Fruit fly (Drosophila melanogaster) Kc167 (cell line): ENCODE data around the gene Prx6a.

ENCODE experiments used
- Myc ChIP-seq: fragments of >200 bp; optimal IDR thresholded peaks from 2 replicates; lab custom pipeline; 2017; ENCODE audit warnings: missing external identifiers
- Sin3A ChIP-seq: fragments of >200 bp; optimal IDR thresholded peaks from 2 replicates; lab custom pipeline; 2018; ENCODE audit warnings: missing external identifiers
- h ChIP-seq: fragments of >200 bp; optimal IDR thresholded peaks from 3 replicates; lab custom pipeline; 2018; ENCODE audit warnings: missing external identifiers
- insv ChIP-seq: fragments of >200 bp; optimal IDR thresholded peaks from 3 replicates; lab custom pipeline; 2018; ENCODE audit warnings: missing external identifiers
- psq ChIP-seq: fragments of >200 bp; optimal IDR thresholded peaks from 2 replicates; lab custom pipeline; 2017; ENCODE audit warnings: missing external identifiers
- ttk ChIP-seq: sonication (Bioruptor generic); optimal IDR thresholded peaks from 2 replicates; lab custom pipeline; 2017; ENCODE audit warnings: missing external identifiers

Gene Prx6a

dm6 chr2L:2878188-2878587 is at the start of gene Prx6a, which contains the start of gene Sbat:
Gene Prx6a, minus strand, starts transcription at chr2L:2878232.
Gene Sbat, plus strand, starts transcription at chr2L:2878344.
- TF ChIP-seq ttk (lab: Kevin White, UChicago) (no peak), Myc (lab: Kevin White, UChicago) (no peak), Sin3A (lab: Kevin White, UChicago) (no peak), psq (lab: Kevin White, UChicago) (no peak), insv (lab: Kevin White, UChicago) (no peak), h (lab: Kevin White, UChicago) (no peak)

- TF ChIP-seq ttk (lab: Kevin White, UChicago): no peak
- TF ChIP-seq h (lab: Kevin White, UChicago): no peak
- TF ChIP-seq Sin3A (lab: Kevin White, UChicago): no peak
- no peak for TF ChIP-seq psq (lab: Kevin White, UChicago)
- TF ChIP-seq Myc (lab: Kevin White, UChicago): no peak
- TF ChIP-seq insv (lab: Kevin White, UChicago): no peak
Measured at dm6 chr2L:2924266-2924801, 46.3 kb upstream of the Prx6a start.

dm6 chr2L:2920641-2921040 is 42.6 kb upstream of the Prx6a start:
- TF ChIP-seq ttk (lab: Kevin White, UChicago): no peak
- TF ChIP-seq h (lab: Kevin White, UChicago): no peak
- no peak for TF ChIP-seq Myc (lab: Kevin White, UChicago)
- no peak for TF ChIP-seq psq (lab: Kevin White, UChicago)
- TF ChIP-seq insv (lab: Kevin White, UChicago): no peak
- no peak for TF ChIP-seq Sin3A (lab: Kevin White, UChicago)

dm6 chr2L:2910957-2911356 is 32.9 kb upstream of the Prx6a start:
- no peak for TF ChIP-seq psq (lab: Kevin White, UChicago)
- no peak for TF ChIP-seq ttk (lab: Kevin White, UChicago)
- TF ChIP-seq Sin3A (lab: Kevin White, UChicago): no peak
- TF ChIP-seq h (lab: Kevin White, UChicago): no peak
- no peak for TF ChIP-seq insv (lab: Kevin White, UChicago)
- no peak for TF ChIP-seq Myc (lab: Kevin White, UChicago)

dm6 chr2L:2909495-2909894 is 31.5 kb upstream of the Prx6a start:
- TF ChIP-seq h (lab: Kevin White, UChicago) (no peak), Myc (lab: Kevin White, UChicago) (no peak), insv (lab: Kevin White, UChicago) (no peak), ttk (lab: Kevin White, UChicago) (no peak), psq (lab: Kevin White, UChicago) (no peak)

- TF ChIP-seq h (lab: Kevin White, UChicago) (no peak), insv (lab: Kevin White, UChicago) (no peak), psq (lab: Kevin White, UChicago) (no peak), Myc (lab: Kevin White, UChicago) (no peak), Sin3A (lab: Kevin White, UChicago) (no peak), ttk (lab: Kevin White, UChicago) (no peak)
Measured at dm6 chr2L:2908440-2909154, 30.6 kb upstream of the Prx6a start.

- TF ChIP-seq Myc (lab: Kevin White, UChicago) (no peak), psq (lab: Kevin White, UChicago) (no peak), Sin3A (lab: Kevin White, UChicago) (no peak), insv (lab: Kevin White, UChicago) (no peak), h (lab: Kevin White, UChicago) (no peak), ttk (lab: Kevin White, UChicago) (no peak)
Measured at dm6 chr2L:2907776-2908175, 29.7 kb upstream of the Prx6a start.

- no peak for TF ChIP-seq Myc (lab: Kevin White, UChicago)
- TF ChIP-seq ttk (lab: Kevin White, UChicago): no peak
- no peak for TF ChIP-seq h (lab: Kevin White, UChicago)
- TF ChIP-seq Sin3A (lab: Kevin White, UChicago): no peak
- no peak for TF ChIP-seq psq (lab: Kevin White, UChicago)
- no peak for TF ChIP-seq insv (lab: Kevin White, UChicago)
Measured at dm6 chr2L:2906122-2906521, 28.1 kb upstream of the Prx6a start.

dm6 chr2L:2905051-2905446 is 27.0 kb upstream of the Prx6a start:
- TF ChIP-seq psq (lab: Kevin White, UChicago) (no peak), Myc (lab: Kevin White, UChicago) (no peak), insv (lab: Kevin White, UChicago) (no peak), h (lab: Kevin White, UChicago) (no peak), ttk (lab: Kevin White, UChicago) (no peak), Sin3A (lab: Kevin White, UChicago) (no peak)

- no peak for TF ChIP-seq ttk (lab: Kevin White, UChicago)
- TF ChIP-seq Myc (lab: Kevin White, UChicago): no peak
- TF ChIP-seq insv (lab: Kevin White, UChicago): no peak
- no peak for TF ChIP-seq Sin3A (lab: Kevin White, UChicago)
- no peak for TF ChIP-seq psq (lab: Kevin White, UChicago)
- no peak for TF ChIP-seq h (lab: Kevin White, UChicago)
Measured at dm6 chr2L:2904316-2905050, 26.5 kb upstream of the Prx6a start.

- no peak for TF ChIP-seq psq (lab: Kevin White, UChicago)
- no peak for TF ChIP-seq insv (lab: Kevin White, UChicago)
- no peak for TF ChIP-seq Myc (lab: Kevin White, UChicago)
- TF ChIP-seq h (lab: Kevin White, UChicago): no peak
- TF ChIP-seq Sin3A (lab: Kevin White, UChicago): no peak
- TF ChIP-seq ttk (lab: Kevin White, UChicago): no peak
Measured at dm6 chr2L:2903649-2904048, 25.6 kb upstream of the Prx6a start.
